Worm (Caenorhabditis elegans): Measurements from ENCODE around the gene F26F2.5.
"Not testable (repeated sequence)": the region's sequence is repeated elsewhere in the genome, so short reads cannot be mapped to it uniquely, and the experiment has no call there.

Gene F26F2.5

ce11 chrV:20573392-20573791 lies at the start of gene F26F2.5:
Gene F26F2.5 (plus strand): TSS chrV:20573692.
- no peak for TF ChIP-seq unc-62 (GFP tag; optimal IDR thresholded peaks at IDR 0.05)

- TF ChIP-seq unc-62 (GFP tag; optimal IDR thresholded peaks at IDR 0.05) = no peak
Measured at ce11 chrV:20525816-20526459, 47.6 kb upstream of the F26F2.5 start, which contains the start of the genes srh-166 and Y38H6C.24. Gene srh-166 (minus strand): TSS chrV:20525866. Gene Y38H6C.24 (plus strand): TSS chrV:20526435.

ce11 chrV:20527493-20527892 lies 46.0 kb upstream of the F26F2.5 start, which contains the start of gene Y38H6C.13:
Gene Y38H6C.13 (plus strand): TSS chrV:20527793.
- no peak for TF ChIP-seq unc-62 (GFP tag; optimal IDR thresholded peaks at IDR 0.05)

- TF ChIP-seq unc-62 (GFP tag; optimal IDR thresholded peaks at IDR 0.05) = no peak
Measured at ce11 chrV:20534072-20534471, 39.4 kb upstream of the F26F2.5 start, which contains the start of gene famh-161. Gene famh-161 (minus strand): TSS chrV:20534172.

ce11 chrV:20536208-20536607 lies 37.3 kb upstream of the F26F2.5 start, which contains the start of gene Y38H6C.15:
Gene Y38H6C.15 (minus strand): TSS chrV:20536308.
- TF ChIP-seq unc-62 (GFP tag; optimal IDR thresholded peaks at IDR 0.05) = no peak

ce11 chrV:20539055-20539454 lies 34.4 kb upstream of the F26F2.5 start, which contains the start of gene Y38H6C.16:
Gene Y38H6C.16 (minus strand): TSS chrV:20539347.
- TF ChIP-seq unc-62 (GFP tag; optimal IDR thresholded peaks at IDR 0.05) = no peak

ce11 chrV:20544092-20544491 lies 29.4 kb upstream of the F26F2.5 start, which contains the start of gene slc-36.3:
Gene slc-36.3 (minus strand): TSS chrV:20544192.
- no peak for TF ChIP-seq unc-62 (GFP tag; optimal IDR thresholded peaks at IDR 0.05)

- TF ChIP-seq unc-62 (GFP tag; optimal IDR thresholded peaks at IDR 0.05) = no peak
Measured at ce11 chrV:20544610-20545009, 28.9 kb upstream of the F26F2.5 start.

- TF ChIP-seq unc-62 (GFP tag; optimal IDR thresholded peaks at IDR 0.05) = no peak
Measured at ce11 chrV:20545742-20546141, 27.8 kb upstream of the F26F2.5 start.

- no peak for TF ChIP-seq unc-62 (GFP tag; optimal IDR thresholded peaks at IDR 0.05)
Measured at ce11 chrV:20547048-20547447, 26.4 kb upstream of the F26F2.5 start, which contains the start of gene Y38H6C.18. Gene Y38H6C.18 (minus strand): TSS chrV:20547148.

- no peak for TF ChIP-seq unc-62 (GFP tag; optimal IDR thresholded peaks at IDR 0.05)
Measured at ce11 chrV:20551096-20551495, 22.4 kb upstream of the F26F2.5 start, which contains the start of gene Y38H6C.20. Gene Y38H6C.20 (minus strand): TSS chrV:20551196.

- no peak for TF ChIP-seq unc-62 (GFP tag; optimal IDR thresholded peaks at IDR 0.05)
Measured at ce11 chrV:20552971-20553370, 20.5 kb upstream of the F26F2.5 start, which contains the start of gene vmo-1. Gene vmo-1 (minus strand): TSS chrV:20553071.

- no peak for TF ChIP-seq unc-62 (GFP tag; optimal IDR thresholded peaks at IDR 0.05)
Measured at ce11 chrV:20555120-20555519, 18.4 kb upstream of the F26F2.5 start, which contains the start of gene Y38H6C.21. Gene Y38H6C.21 (minus strand): TSS chrV:20555267.

ce11 chrV:20556260-20556659 lies 17.2 kb upstream of the F26F2.5 start, which contains the start of gene Y38H6C.23:
Gene Y38H6C.23 (minus strand): TSS chrV:20556360.
- no peak for TF ChIP-seq unc-62 (GFP tag; optimal IDR thresholded peaks at IDR 0.05)

ce11 chrV:20558270-20558669 lies 15.2 kb upstream of the F26F2.5 start, which contains the start of gene abf-4:
Gene abf-4 (minus strand): TSS chrV:20558370.
- TF ChIP-seq unc-62 (GFP tag; optimal IDR thresholded peaks at IDR 0.05) = no peak

ce11 chrV:20561795-20562194 lies 11.7 kb upstream of the F26F2.5 start, which contains the start of gene F26F2.1:
Gene F26F2.1 (minus strand): TSS chrV:20561895.
- TF ChIP-seq unc-62 (GFP tag; optimal IDR thresholded peaks at IDR 0.05) = no peak

ce11 chrV:20564054-20564453 lies 9.4 kb upstream of the F26F2.5 start, which contains the start of gene F26F2.13:
Gene F26F2.13 (plus strand): TSS chrV:20564354.
- not testable (repeated sequence) for TF ChIP-seq unc-62 (GFP tag; optimal IDR thresholded peaks at IDR 0.05)
